Worm (Caenorhabditis elegans) whole organism, L4 larva: Measurements from ENCODE around the gene nol-9.
A peak's percentile ranks its signal among the peaks of the same experiment; 100 is the strongest.

Experiments used
- F10B5.3 ChIP-seq: sonication (generic microtip); optimal IDR thresholded peaks from 2 replicates; lab custom pipeline; 2016; ENCODE audit warnings: mild to moderate bottlenecking, missing genetic modification characterization, missing compliant biosample characterization
- F26F4.8 ChIP-seq: fragments of 200-800 bp; sonication (Bioruptor generic); conservative IDR thresholded peaks from 2 replicates; pipeline ENCODE4 v1.3.6; 2022; ENCODE audit warnings: missing genetic modification characterization, missing compliant biosample characterization
- F49E8.2 ChIP-seq: sonication (generic microtip); optimal IDR thresholded peaks from 2 replicates; lab custom pipeline; 2016; ENCODE audit warnings: missing compliant biosample characterization, mild to moderate bottlenecking, missing genetic modification characterization, borderline replicate concordance
- T20F7.1 ChIP-seq: fragments of 200-800 bp; sonication (Bioruptor generic); optimal IDR thresholded peaks from 2 replicates; lab custom pipeline; 2018; ENCODE audit warnings: mild to moderate bottlenecking, missing genetic modification characterization, missing compliant biosample characterization
- Y105C5A.15 ChIP-seq: fragments of 200-800 bp; sonication (Bioruptor generic); IDR thresholded peaks from 2 replicates; pipeline ENCODE4 v1.3.6; 2022; ENCODE audit warnings: missing genetic modification characterization, missing compliant biosample characterization
- Y75B8A.6 ChIP-seq: fragments of 200-800 bp; sonication (Bioruptor generic); IDR thresholded peaks from 2 replicates; pipeline ENCODE4 v1.3.6; 2022; ENCODE audit warnings: missing genetic modification reagents, missing genetic modification characterization, missing compliant biosample characterization
- ZK337.2 ChIP-seq: fragments of 200-800 bp; sonication (Bioruptor generic); IDR thresholded peaks from 2 replicates; pipeline ENCODE4 v1.3.6; 2022; ENCODE audit warnings: missing genetic modification reagents, missing genetic modification characterization, missing compliant biosample characterization
- ZK546.5 ChIP-seq, 2 experiments: sonication (generic microtip); optimal IDR thresholded peaks; 2 replicates each; lab custom pipeline; 2017; ENCODE audit warnings: missing biosample characterization in 2 of 2, missing genetic modification characterization in 2 of 2
- aha-1 ChIP-seq: fragments of 150-350 bp; peaks from one replicate; lab custom pipeline; 2014; ENCODE audit warnings: missing biosample characterization, missing genetic modification characterization
- ama-1 ChIP-seq: fragments of 150-350 bp; optimal IDR thresholded peaks from 2 replicates; lab custom pipeline; 2014; ENCODE audit warnings: inconsistent platforms, mixed read lengths
- attf-4 ChIP-seq: sonication (generic microtip); optimal IDR thresholded peaks from 3 replicates; lab custom pipeline; 2017; ENCODE audit warnings: missing biosample characterization, missing genetic modification characterization
- ceh-82 ChIP-seq: sonication (generic microtip); optimal IDR thresholded peaks from 2 replicates; lab custom pipeline; 2017; ENCODE audit warnings: missing biosample characterization, missing genetic modification characterization
- cey-2 ChIP-seq: sonication (generic microtip); optimal IDR thresholded peaks from 3 replicates; lab custom pipeline; 2017; ENCODE audit warnings: missing genetic modification characterization, mild to moderate bottlenecking, missing compliant biosample characterization, antibody characterized with exemption, borderline replicate concordance; ENCODE audit not compliant: insufficient read depth
- daf-12 ChIP-seq: fragments of 150-350 bp; optimal IDR thresholded peaks from 2 replicates; lab custom pipeline; 2014; ENCODE audit warnings: missing biosample characterization, missing genetic modification reagents, missing genetic modification characterization
- daf-19 ChIP-seq: fragments of 200-800 bp; sonication (Bioruptor generic); conservative IDR thresholded peaks from 2 replicates; pipeline ENCODE4 v1.3.6; 2022; ENCODE audit warnings: missing genetic modification characterization, missing compliant biosample characterization
- daf-8 ChIP-seq: fragments of 200-800 bp; sonication (Bioruptor generic); IDR thresholded peaks from 2 replicates; pipeline ENCODE4 v1.3.6; 2022; ENCODE audit warnings: missing genetic modification characterization, missing compliant biosample characterization
- dmd-6 ChIP-seq: fragments of 200-800 bp; sonication (Bioruptor generic); IDR thresholded peaks from 2 replicates; pipeline ENCODE4 v1.3.6; 2022; ENCODE audit warnings: missing genetic modification reagents, missing genetic modification characterization, missing compliant biosample characterization
- dmd-8 ChIP-seq: fragments of 200-800 bp; sonication (Bioruptor generic); IDR thresholded peaks from 2 replicates; pipeline ENCODE4 v1.3.6; 2022; ENCODE audit warnings: missing genetic modification characterization, missing compliant biosample characterization
- dve-1 ChIP-seq: sonication (generic microtip); optimal IDR thresholded peaks from 2 replicates; lab custom pipeline; 2017; ENCODE audit warnings: antibody characterized with exemption, mild to moderate bottlenecking, missing genetic modification characterization, missing compliant biosample characterization; ENCODE audit not compliant: insufficient read depth
- egl-27 ChIP-seq: sonication (generic microtip); optimal IDR thresholded peaks from 3 replicates; lab custom pipeline; 2017; ENCODE audit warnings: missing biosample characterization, missing genetic modification reagents, missing genetic modification characterization
- fos-1 ChIP-seq: fragments of 150-350 bp; optimal IDR thresholded peaks from 2 replicates; lab custom pipeline; 2014; ENCODE audit warnings: missing biosample characterization, missing genetic modification characterization
- gei-8 ChIP-seq: fragments of 200-800 bp; sonication (Bioruptor generic); optimal IDR thresholded peaks from 2 replicates; lab custom pipeline; 2018; ENCODE audit warnings: mild to moderate bottlenecking, missing genetic modification characterization, missing compliant biosample characterization
- hlh-11 ChIP-seq: fragments of 200-800 bp; sonication (Bioruptor generic); optimal IDR thresholded peaks from 2 replicates; lab custom pipeline; 2018; ENCODE audit warnings: mild to moderate bottlenecking, missing genetic modification characterization, missing compliant biosample characterization
- hmg-1.1 ChIP-seq: fragments of 200-800 bp; sonication (Bioruptor generic); IDR thresholded peaks from 2 replicates; pipeline ENCODE4 v1.3.6; 2022; ENCODE audit warnings: missing genetic modification reagents, missing genetic modification characterization, missing compliant biosample characterization
- lin-13 ChIP-seq: fragments of 150-350 bp; optimal IDR thresholded peaks from 2 replicates; lab custom pipeline; 2014; ENCODE audit warnings: missing biosample characterization, missing genetic modification reagents, missing genetic modification characterization
- lin-29 ChIP-seq: fragments of 200-800 bp; sonication (Bioruptor generic); IDR thresholded peaks from 2 replicates; pipeline ENCODE4 v1.3.6; 2022; ENCODE audit warnings: missing genetic modification reagents, missing genetic modification characterization, missing compliant biosample characterization
- mes-2 ChIP-seq: sonication (generic microtip); optimal IDR thresholded peaks from 2 replicates; lab custom pipeline; 2016; ENCODE audit warnings: missing genotype, mild to moderate bottlenecking, missing genetic modification characterization, missing compliant biosample characterization; ENCODE audit not compliant: poor library complexity, severe bottlenecking
- mxl-2 ChIP-seq: fragments of 200-800 bp; sonication (Bioruptor generic); conservative IDR thresholded peaks from 2 replicates; pipeline ENCODE4 v1.3.6; 2022; ENCODE audit warnings: missing genetic modification reagents, missing genetic modification characterization, missing compliant biosample characterization
- nhr-237 ChIP-seq: sonication (generic microtip); optimal IDR thresholded peaks from 2 replicates; lab custom pipeline; 2017; ENCODE audit warnings: missing biosample characterization, missing genetic modification characterization
- nhr-41 ChIP-seq: fragments of 200-800 bp; sonication (Bioruptor generic); IDR thresholded peaks from 2 replicates; pipeline ENCODE4 v1.3.6; 2022; ENCODE audit warnings: missing genetic modification reagents, missing genetic modification characterization, missing compliant biosample characterization
- nhr-42 ChIP-seq: fragments of 200-800 bp; sonication (Bioruptor generic); IDR thresholded peaks from 2 replicates; pipeline ENCODE4 v1.3.6; 2022; ENCODE audit warnings: missing genetic modification characterization, missing compliant biosample characterization
- nhr-48 ChIP-seq: sonication (generic microtip); optimal IDR thresholded peaks from 2 replicates; lab custom pipeline; 2016; ENCODE audit warnings: mild to moderate bottlenecking, missing genetic modification characterization, missing compliant biosample characterization
- nhr-6 ChIP-seq: fragments of 150-350 bp; optimal IDR thresholded peaks from 2 replicates; lab custom pipeline; 2014; ENCODE audit warnings: missing biosample characterization, missing genetic modification characterization
- nhr-76 ChIP-seq: fragments of 150-350 bp; optimal IDR thresholded peaks from 2 replicates; lab custom pipeline; 2014; ENCODE audit warnings: missing biosample characterization, missing genetic modification characterization
- nhr-77 ChIP-seq: fragments of 150-350 bp; optimal IDR thresholded peaks from 2 replicates; lab custom pipeline; 2014; ENCODE audit warnings: missing biosample characterization, missing genetic modification characterization
- pha-4 ChIP-seq, 2 experiments: fragments of 150-350 bp in 1 of 2; fragments of 200-800 bp in 1 of 2; sonication (Bioruptor generic) in 1 of 2; IDR thresholded peaks in 1 of 2; optimal IDR thresholded peaks in 1 of 2; 2 replicates each; pipeline versions ENCODE4 v1.3.6 to Lab custom; 2014 to 2022; ENCODE audit warnings: missing genetic modification characterization in 2 of 2, missing genetic modification reagents in 2 of 2, missing biosample characterization in 1 of 2, missing compliant biosample characterization in 1 of 2
- php-3 ChIP-seq: fragments of 200-800 bp; sonication (Bioruptor generic); IDR thresholded peaks from 2 replicates; pipeline ENCODE4 v1.3.6; 2022; ENCODE audit warnings: missing genetic modification reagents, missing genetic modification characterization, missing compliant biosample characterization
- pqm-1 ChIP-seq: sonication (generic microtip); optimal IDR thresholded peaks from 2 replicates; lab custom pipeline; 2017; ENCODE audit warnings: missing biosample characterization, missing genetic modification characterization
- sdz-12 ChIP-seq: fragments of 200-800 bp; sonication (Bioruptor generic); optimal IDR thresholded peaks from 2 replicates; lab custom pipeline; 2018; ENCODE audit warnings: mild to moderate bottlenecking, missing genetic modification characterization, missing compliant biosample characterization
- skn-1 ChIP-seq: fragments of 150-350 bp; optimal IDR thresholded peaks from 2 replicates; lab custom pipeline; 2014; ENCODE audit warnings: missing biosample characterization, missing genetic modification characterization
- snpc-1.2 ChIP-seq: fragments of 200-800 bp; sonication (Bioruptor generic); IDR thresholded peaks from 2 replicates; pipeline ENCODE4 v1.3.6; 2022; ENCODE audit warnings: missing genetic modification reagents, missing genetic modification characterization, missing compliant biosample characterization
- snpc-4 ChIP-seq: fragments of 150-350 bp; optimal IDR thresholded peaks from 2 replicates; lab custom pipeline; 2014; ENCODE audit warnings: missing biosample characterization, missing genetic modification characterization
- spr-1 ChIP-seq: sonication (generic microtip); optimal IDR thresholded peaks from 2 replicates; lab custom pipeline; 2016; ENCODE audit warnings: mild to moderate bottlenecking, missing genetic modification characterization, missing compliant biosample characterization
- tag-97 ChIP-seq: fragments of 200-800 bp; sonication (Bioruptor generic); IDR thresholded peaks from 2 replicates; pipeline ENCODE4 v1.3.6; 2022; ENCODE audit warnings: missing genetic modification characterization, missing compliant biosample characterization
- tra-1 ChIP-seq: fragments of 200-800 bp; sonication (Bioruptor generic); IDR thresholded peaks from 2 replicates; pipeline ENCODE4 v1.3.6; 2022; ENCODE audit warnings: missing genetic modification reagents, missing genetic modification characterization, missing compliant biosample characterization
- unc-130 ChIP-seq: sonication (generic microtip); optimal IDR thresholded peaks from 2 replicates; lab custom pipeline; 2016; ENCODE audit warnings: missing genetic modification reagents, missing genetic modification characterization, missing compliant biosample characterization
- unc-62 ChIP-seq, 3 experiments: fragments of 150-350 bp in 1 of 3; sonication (generic microtip); optimal IDR thresholded peaks in 2 of 3; peaks in 1 of 3; 1 replicate in 1 of 3; 2 replicates in 2 of 3; lab custom pipeline; 2014 to 2017; ENCODE audit warnings: missing biosample characterization in 3 of 3, missing genetic modification characterization in 3 of 3, missing genetic modification reagents in 3 of 3, missing genotype in 1 of 3
- zfp-3 ChIP-seq: fragments of 200-800 bp; sonication (Bioruptor generic); conservative IDR thresholded peaks from 2 replicates; pipeline ENCODE4 v1.3.6; 2022; ENCODE audit warnings: missing genetic modification reagents, missing genetic modification characterization, missing compliant biosample characterization
- zip-11 ChIP-seq: fragments of 200-800 bp; sonication (Bioruptor generic); IDR thresholded peaks from 2 replicates; pipeline ENCODE4 v1.3.6; 2022; ENCODE audit warnings: missing genetic modification characterization, missing compliant biosample characterization
- ztf-11 ChIP-seq: fragments of 150-350 bp; optimal IDR thresholded peaks from 2 replicates; lab custom pipeline; 2014; ENCODE audit warnings: missing biosample characterization, missing genetic modification characterization

nol-9 gene

ce11 chrIV:13395255-13395654 is 27.0 kb upstream of the nol-9 start (continued):
- TF ChIP-seq ztf-11 (tag; lab: Kevin White, UChicago): no peak
- TF ChIP-seq F49E8.2 (tag; lab: Kevin White, UChicago): no peak
- TF ChIP-seq zip-11 (GFP tag; lab: Robert Waterston, UW): no peak
- TF ChIP-seq T20F7.1 (GFP tag; lab: Kevin White, UChicago): no peak
- TF ChIP-seq Y105C5A.15: no peak

ce11 chrIV:13396375-13396774 is 25.9 kb upstream of the nol-9 start:
- TF ChIP-seq egl-27 (no peak), unc-62 (GFP tag; optimal IDR thresholded peaks at IDR 0.05 in 1 of 2; lab: Kevin White, UChicago) (no peak), unc-62 (tag; optimal IDR thresholded peaks at IDR 0.05; lab: Kevin White, UChicago) (no peak), ZK337.2 (GFP tag; lab: Robert Waterston, UW) (no peak), dmd-8 (no peak), daf-19 (no peak), tra-1 (GFP tag; lab: Robert Waterston, UW) (no peak), pha-4 (GFP tag; IDR thresholded peaks at IDR 0.05; lab: Robert Waterston, UW) (no peak), pha-4 (tag; optimal IDR thresholded peaks at IDR 0.05; lab: Kevin White, UChicago) (no peak), tag-97 (GFP tag; lab: Robert Waterston, UW) (no peak), skn-1 (tag; lab: Kevin White, UChicago) (no peak), nhr-6 (tag; lab: Kevin White, UChicago) (no peak), daf-12 (tag; lab: Kevin White, UChicago) (no peak), php-3 (GFP tag; lab: Robert Waterston, UW) (peak; percentile 52; the same call in 1 of the 2 replicates), F26F4.8 (GFP tag; lab: Robert Waterston, UW) (no peak), ZK546.5 (tag; optimal IDR thresholded peaks at IDR 0.05; lab: Kevin White, UChicago) (no peak), nhr-48 (peak; percentile 61), mxl-2 (GFP tag; lab: Robert Waterston, UW) (peak; percentile 59; the same call in 1 of the 2 replicates), nhr-77 (no peak), nhr-237 (tag; lab: Kevin White, UChicago) (no peak), ceh-82 (tag; lab: Kevin White, UChicago) (no peak), aha-1 (peak; percentile 100), pqm-1 (tag; lab: Kevin White, UChicago) (peak; percentile 75), snpc-1.2 (no peak), cey-2 (tag; lab: Kevin White, UChicago) (no peak), daf-8 (GFP tag; lab: Robert Waterston, UW) (no peak), nhr-41 (GFP tag; lab: Robert Waterston, UW) (no peak), unc-130 (GFP tag; lab: Kevin White, UChicago) (no peak), hmg-1.1 (GFP tag; lab: Robert Waterston, UW) (no peak), zfp-3 (GFP tag; lab: Robert Waterston, UW) (no peak), hlh-11 (tag; lab: Kevin White, UChicago) (peak; percentile 65), Y75B8A.6 (GFP tag; lab: Robert Waterston, UW) (no peak), F49E8.2 (tag; lab: Kevin White, UChicago) (no peak), mes-2 (tag; lab: Kevin White, UChicago) (no peak), gei-8 (GFP tag; lab: Kevin White, UChicago) (no peak), ama-1 (no peak), nhr-42 (GFP tag; lab: Robert Waterston, UW) (no peak), nhr-76 (tag; lab: Kevin White, UChicago) (no peak), dve-1 (tag; lab: Kevin White, UChicago) (peak; percentile 77), attf-4 (tag; lab: Kevin White, UChicago) (no peak), sdz-12 (no peak), dmd-6 (peak; percentile 60), F10B5.3 (tag; lab: Kevin White, UChicago) (no peak), snpc-4 (tag; lab: Kevin White, UChicago) (no peak), lin-29 (GFP tag; lab: Robert Waterston, UW) (no peak), fos-1 (tag; lab: Kevin White, UChicago) (no peak), spr-1 (tag; lab: Kevin White, UChicago) (no peak), lin-13 (no peak)
